Worm (Caenorhabditis elegans) whole organism, mixed stage, embryonic: ENCODE results near the gene glr-2.

Source experiments
- blmp-1 ChIP-seq: fragments of 150-350 bp; optimal IDR thresholded peaks from 2 replicates; lab custom pipeline; 2014; ENCODE audit warnings: missing biosample characterization, missing genetic modification characterization
- ceh-43 ChIP-seq: fragments of 200-800 bp; sonication (Bioruptor generic); optimal IDR thresholded peaks from 2 replicates; lab custom pipeline; 2018; ENCODE audit warnings: mild to moderate bottlenecking, missing genetic modification characterization, moderate library complexity, missing compliant biosample characterization
- elt-3 ChIP-seq: fragments of 150-350 bp; optimal IDR thresholded peaks from 2 replicates; lab custom pipeline; 2014; ENCODE audit warnings: missing biosample characterization, missing genetic modification characterization
- snpc-4 ChIP-seq: fragments of 150-350 bp; optimal IDR thresholded peaks from 2 replicates; lab custom pipeline; 2014; ENCODE audit warnings: missing biosample characterization, missing genetic modification characterization

DNA sequence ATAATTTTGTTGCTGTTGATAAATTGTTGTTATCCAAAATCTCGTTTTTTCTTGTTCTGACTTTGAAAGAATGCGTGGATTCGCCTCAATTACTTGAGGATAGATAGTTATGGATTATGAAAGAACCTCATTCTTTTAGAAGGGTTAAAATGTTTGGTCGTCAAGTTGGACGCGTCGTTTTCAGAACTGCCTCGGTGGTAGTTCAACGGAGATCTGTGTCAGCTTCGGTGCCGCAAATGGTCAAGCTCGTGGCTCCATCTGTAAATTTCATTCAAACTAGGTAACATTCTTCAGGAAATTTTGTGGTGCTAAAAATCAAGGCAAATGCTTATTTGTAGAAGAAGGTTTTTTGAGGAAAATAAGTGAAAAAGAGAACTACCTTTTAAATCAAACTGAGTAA is 35.9 kb upstream of the glr-2 start, which contains the start of gene ndab-2:
- TF ChIP-seq snpc-4 (tag; lab: Kevin White, UChicago) (no peak), blmp-1 (tag; lab: Kevin White, UChicago) (no peak), ceh-43 (GFP tag; lab: Kevin White, UChicago) (no peak), elt-3 (tag; lab: Kevin White, UChicago) (no peak)
